Worm (Caenorhabditis elegans) whole organism, L1 larva: ENCODE measurements around the gene srx-8.

Experiments
- elt-3 ChIP-seq, 6 experiments: fragments of 150-350 bp in 1 of 6; sonication (generic microtip); optimal IDR thresholded peaks; 2 replicates each; lab custom pipeline; 2017 to 2018; ENCODE audit warnings: missing biosample characterization in 6 of 6, missing genetic modification characterization in 6 of 6, inconsistent platforms in 1 of 6
- lin-15B ChIP-seq: fragments of 150-350 bp; sonication (generic microtip); optimal IDR thresholded peaks from 3 replicates; lab custom pipeline; 2014; ENCODE audit warnings: missing biosample characterization, missing genetic modification characterization
- tbx-2 ChIP-seq: sonication (generic microtip); optimal IDR thresholded peaks from 2 replicates; lab custom pipeline; 2016; ENCODE audit warnings: missing genetic modification characterization, missing compliant biosample characterization
- zag-1 ChIP-seq: fragments of 150-350 bp; optimal IDR thresholded peaks from 2 replicates; lab custom pipeline; 2014; ENCODE audit warnings: missing biosample characterization, missing genetic modification characterization

DNA sequence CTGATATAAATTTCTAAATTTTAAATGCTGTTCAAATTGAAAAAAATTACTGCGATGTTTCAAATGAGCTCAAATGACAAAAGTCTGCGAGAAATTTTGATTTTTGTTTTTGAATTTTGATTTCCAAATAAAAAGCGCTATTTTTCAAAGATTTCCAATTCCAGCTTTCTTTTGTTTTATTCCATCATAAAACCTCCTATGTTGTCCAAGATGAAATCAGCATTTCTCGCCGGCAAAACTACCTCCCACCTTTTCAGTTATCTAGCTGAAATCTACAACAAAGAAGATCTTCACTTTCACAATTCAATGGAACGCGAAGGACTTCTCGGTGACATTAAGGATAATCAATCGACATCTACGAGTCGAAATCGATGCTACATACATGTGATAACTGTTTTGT lies 23.0 kb upstream of the srx-8 start, which contains the start of gene K06H6.4:
- no peak for TF ChIP-seq tbx-2 (tag; lab: Kevin White, UChicago)
- no peak for TF ChIP-seq lin-15B (tag; lab: Kevin White, UChicago)
- TF ChIP-seq elt-3 (tag; optimal IDR thresholded peaks at IDR 0.05; lab: Kevin White, UChicago), result no peak
- TF ChIP-seq zag-1, result no peak
